Fruit fly (Drosophila melanogaster) whole organism, pupa: ENCODE measurements around the gene fru.

Experiments
- CG10348 ChIP-seq: fragments of 200-800 bp; sonication (Bioruptor generic); IDR thresholded peaks from 2 replicates; pipeline ENCODE4 v1.3.6; 2022; ENCODE audit warnings: missing biosample characterization, missing genetic modification characterization
- CG12605 ChIP-seq: fragments of 200-800 bp; sonication (Bioruptor generic); IDR thresholded peaks from 2 replicates; pipeline ENCODE4 v1.3.6; 2022; ENCODE audit warnings: missing biosample characterization, missing genetic modification characterization
- CG13204 ChIP-seq: fragments of 200-800 bp; sonication (Bioruptor generic); optimal IDR thresholded peaks from 2 replicates; lab custom pipeline; 2018; ENCODE audit warnings: missing biosample characterization, mild to moderate bottlenecking, missing genetic modification characterization, moderate library complexity
- CG14655 ChIP-seq: fragments of 200-800 bp; sonication (Bioruptor generic); optimal IDR thresholded peaks from 3 replicates; lab custom pipeline; 2017; ENCODE audit warnings: mild to moderate bottlenecking, missing biosample characterization, missing genetic modification reagents, missing genetic modification characterization
- CG15710 ChIP-seq: fragments of 200-800 bp; sonication (Bioruptor generic); optimal IDR thresholded peaks from 2 replicates; lab custom pipeline; 2018; ENCODE audit warnings: missing biosample characterization, mild to moderate bottlenecking, missing genetic modification characterization, moderate library complexity
- CG8301 ChIP-seq: fragments of 200-800 bp; sonication (Bioruptor generic); optimal IDR thresholded peaks from 2 replicates; lab custom pipeline; 2018; ENCODE audit warnings: missing biosample characterization, mild to moderate bottlenecking, missing genetic modification characterization
- CG9948 ChIP-seq: fragments of 200-800 bp; sonication (Bioruptor generic); optimal IDR thresholded peaks from 2 replicates; lab custom pipeline; 2018; ENCODE audit warnings: missing biosample characterization, mild to moderate bottlenecking, missing genetic modification characterization, moderate library complexity
- D1 ChIP-seq: fragments of 200-800 bp; sonication (Bioruptor generic); optimal IDR thresholded peaks from 2 replicates; lab custom pipeline; 2018; ENCODE audit warnings: missing biosample characterization, mild to moderate bottlenecking, missing genetic modification characterization, moderate library complexity
- EcR ChIP-seq: fragments of 200-800 bp; sonication (Bioruptor generic); optimal IDR thresholded peaks from 3 replicates; lab custom pipeline; 2019; ENCODE audit warnings: missing biosample characterization, missing genetic modification characterization, mild to moderate bottlenecking, moderate library complexity, missing genetic modification reagents
- Pif1B ChIP-seq: fragments of 200-800 bp; sonication (Bioruptor generic); optimal IDR thresholded peaks from 3 replicates; lab custom pipeline; 2016; ENCODE audit warnings: missing biosample characterization, missing genetic modification characterization
- fd96Ca ChIP-seq: fragments of 200-800 bp; sonication (Bioruptor generic); IDR thresholded peaks from 3 replicates; pipeline ENCODE4 v1.3.6; 2022; ENCODE audit warnings: missing biosample characterization, missing genetic modification characterization
- gl ChIP-seq: fragments of 200-800 bp; sonication (Bioruptor generic); optimal IDR thresholded peaks from 2 replicates; lab custom pipeline; 2018; ENCODE audit warnings: missing biosample characterization, mild to moderate bottlenecking, missing genetic modification characterization
- rn ChIP-seq: fragments of 200-800 bp; sonication (Bioruptor generic); IDR thresholded peaks from 2 replicates; pipeline ENCODE4 v1.3.6; 2022; ENCODE audit warnings: missing biosample characterization, missing genetic modification characterization

dm6 chr3R:18585259-18585858 lies 40.0 kb upstream of the fru start:
- TF ChIP-seq CG10348 (GFP tag; lab: Robert Waterston, UW) (no peak), CG13204 (GFP tag; lab: Kevin White, UChicago) (no peak), Pif1B (GFP tag; lab: Kevin White, UChicago) (peak; percentile 61), CG12605 (peak; percentile 76), D1 (tag; lab: Kevin White, UChicago) (no peak), rn (GFP tag; lab: Robert Waterston, UW) (no peak), fd96Ca (GFP tag; lab: Robert Waterston, UW) (peak; percentile 23; the same call in 1 of the 3 replicates), EcR (GFP tag; lab: Kevin White, UChicago) (peak; percentile 98), CG9948 (no peak), CG8301 (no peak), CG14655 (GFP tag; lab: Kevin White, UChicago) (no peak), CG15710 (tag; lab: Kevin White, UChicago) (no peak), gl (tag; lab: Kevin White, UChicago) (no peak)
